Worm (Caenorhabditis elegans): Measurements from ENCODE around the gene tbx-38.

Gene tbx-38

ce11 chrIII:11830522-11831489 is 44.9 kb upstream of the tbx-38 start (continued):
- TF ChIP-seq F49E8.2 (tag; optimal IDR thresholded peaks at IDR 0.05; ENCODE audit: insufficient read depth) (peak; percentile 31), cebp-2 (GFP tag; IDR thresholded peaks at IDR 0.05) (peak; percentile 85; the same call in 1 of the 2 replicates), lir-1 (GFP tag; conservative IDR thresholded peaks at IDR 0.05) (no peak), Y53F4B.3 (GFP tag; IDR thresholded peaks at IDR 0.05) (no peak), lin-35 (GFP tag; optimal IDR thresholded peaks at IDR 0.05) (peak in 1 of 3 experiments; percentile 40), zfh-2 (GFP tag; conservative IDR thresholded peaks at IDR 0.05) (peak; percentile 46), nhr-90 (tag; optimal IDR thresholded peaks at IDR 0.05) (no peak), ZK185.1 (tag; optimal IDR thresholded peaks at IDR 0.05; ENCODE audit: poor library complexity, severe bottlenecking) (peak; percentile 39), T26A5.8 (tag; optimal IDR thresholded peaks at IDR 0.05) (peak; percentile 26), F55B11.4 (tag; optimal IDR thresholded peaks at IDR 0.05; ENCODE audit: borderline replicate concordance, insufficient read depth) (no peak), dpff-1 (tag; optimal IDR thresholded peaks at IDR 0.05) (peak; percentile 64), ets-4 (GFP tag; optimal IDR thresholded peaks at IDR 0.05) (peak; percentile 19), rpc-1 (optimal IDR thresholded peaks at IDR 0.05) (no peak), rpc-1 (tag; optimal IDR thresholded peaks at IDR 0.05) (no peak), ceh-91 (GFP tag; IDR thresholded peaks at IDR 0.05) (no peak; the same call in 1 of the 2 replicates), ceh-100 (GFP tag; IDR thresholded peaks at IDR 0.05) (peak; percentile 65; the same call in 1 of the 2 replicates), ztf-28 (GFP tag; IDR thresholded peaks at IDR 0.05) (no peak), chd-7 (tag; optimal IDR thresholded peaks at IDR 0.05) (peak; percentile 75), ama-1 (optimal IDR thresholded peaks at IDR 0.05) (no peak), ama-1 (GFP tag; optimal IDR thresholded peaks at IDR 0.05) (peak in 1 of 2 experiments; percentile 94), nhr-120 (GFP tag; IDR thresholded peaks at IDR 0.05) (0 out of 2 replicates have a peak, but pooled peaks have one; percentile 18), pbrm-1 (GFP tag; IDR thresholded peaks at IDR 0.05) (no peak), lsy-27 (tag; optimal IDR thresholded peaks at IDR 0.05; ENCODE audit: borderline replicate concordance, insufficient read depth) (no peak), lin-26 (GFP tag; IDR thresholded peaks at IDR 0.05) (peak; percentile 24; the same call in 1 of the 2 replicates), K11D2.4 (GFP tag; IDR thresholded peaks at IDR 0.05) (peak; percentile 79; the same call in 1 of the 2 replicates), egrh-3 (GFP tag; IDR thresholded peaks at IDR 0.05) (no peak; the same call in 1 of the 2 replicates), sea-2 (GFP tag; IDR thresholded peaks at IDR 0.05) (no peak), ztf-6 (GFP tag; IDR thresholded peaks at IDR 0.05) (no peak), pha-4 (tag; optimal IDR thresholded peaks at IDR 0.05) (no peak), snpc-1.1 (tag; optimal IDR thresholded peaks at IDR 0.05; ENCODE audit: insufficient read depth) (peak; percentile 60), tbx-9 (tag; optimal IDR thresholded peaks at IDR 0.05; ENCODE audit: borderline replicate concordance) (no peak), nfya-1 (tag; optimal IDR thresholded peaks at IDR 0.05; ENCODE audit: borderline replicate concordance, insufficient read depth) (no peak), ccch-3 (GFP tag; optimal IDR thresholded peaks at IDR 0.05) (no peak), F22D6.2 (tag; optimal IDR thresholded peaks at IDR 0.05) (no peak), hlh-26 (GFP tag; conservative IDR thresholded peaks at IDR 0.05) (no peak), Y56A3A.18 (GFP tag; IDR thresholded peaks at IDR 0.05) (peak; percentile 25; the same call in 1 of the 2 replicates), F39B2.1 (GFP tag; IDR thresholded peaks at IDR 0.05) (no peak), ztf-22 (GFP tag; optimal IDR thresholded peaks at IDR 0.05) (no peak), repo-1 (tag; optimal IDR thresholded peaks at IDR 0.05) (peak; percentile 86), egl-18 (GFP tag; IDR thresholded peaks at IDR 0.05) (peak; percentile 2; the same call in 1 of the 2 replicates), Y53G8AR.9 (GFP tag; conservative IDR thresholded peaks at IDR 0.05) (peak; percentile 78), aptf-2 (GFP tag; conservative IDR thresholded peaks at IDR 0.05) (no peak), madf-6 (GFP tag; IDR thresholded peaks at IDR 0.05) (peak; percentile 52), F52B5.7 (tag; optimal IDR thresholded peaks at IDR 0.05) (peak; percentile 92), cebp-1 (GFP tag; IDR thresholded peaks at IDR 0.05) (peak; percentile 76), cebp-1 (tag; optimal IDR thresholded peaks at IDR 0.05) (peak; percentile 72)

All from whole organism, young adult.